Worm (Caenorhabditis elegans): ENCODE measurements around the gene rab-33.

ce11 chrIII:10519615-10520014 is 16.0 kb upstream of the rab-33 start:
- no peak for TF ChIP-seq unc-62 (GFP tag; optimal IDR thresholded peaks at IDR 0.05)
- no peak for TF ChIP-seq ztf-22 (GFP tag; optimal IDR thresholded peaks at IDR 0.05)
- no peak for TF ChIP-seq ama-1 (optimal IDR thresholded peaks at IDR 0.05)
- no peak for TF ChIP-seq ama-1 (GFP tag; optimal IDR thresholded peaks at IDR 0.05)
- no peak for TF ChIP-seq cebp-1 (GFP tag; IDR thresholded peaks at IDR 0.05)
- no peak for TF ChIP-seq cebp-1 (tag; optimal IDR thresholded peaks at IDR 0.05)
- no peak for TF ChIP-seq lin-35 (GFP tag; optimal IDR thresholded peaks at IDR 0.05)
- TF ChIP-seq dpl-1 (GFP tag; optimal IDR thresholded peaks at IDR 0.05), result no peak
- no peak for TF ChIP-seq B0019.2 (GFP tag; conservative IDR thresholded peaks at IDR 0.05)
- no peak for TF ChIP-seq chd-7 (tag; optimal IDR thresholded peaks at IDR 0.05)
- no peak for TF ChIP-seq mel-28 (tag; optimal IDR thresholded peaks at IDR 0.05; ENCODE audit: borderline replicate concordance)
- TF ChIP-seq F57A8.1 (GFP tag; optimal IDR thresholded peaks at IDR 0.05), result no peak
- no peak for TF ChIP-seq nfya-2 (GFP tag; IDR thresholded peaks at IDR 0.05)
- TF ChIP-seq mxl-1 (tag; optimal IDR thresholded peaks at IDR 0.05), result no peak
- no peak for TF ChIP-seq sea-2 (GFP tag; IDR thresholded peaks at IDR 0.05)
